Fruit fly (Drosophila melanogaster) whole organism, adult: ENCODE data around the gene CG32100.

Experiments used
- CG5204 ChIP-seq: fragments of 200-800 bp; sonication (Bioruptor generic); optimal IDR thresholded peaks from 2 replicates; lab custom pipeline; 2016; ENCODE audit warnings: missing biosample characterization, missing genetic modification characterization
- CG7101 ChIP-seq: fragments of 200-800 bp; sonication (Bioruptor generic); optimal IDR thresholded peaks from 2 replicates; lab custom pipeline; 2018; ENCODE audit warnings: missing biosample characterization, mild to moderate bottlenecking, missing genetic modification characterization, moderate library complexity
- Hr96 ChIP-seq: fragments of 200-800 bp; sonication (Bioruptor generic); optimal IDR thresholded peaks from 2 replicates; lab custom pipeline; 2016; ENCODE audit warnings: missing biosample characterization, missing genetic modification characterization
- bab1 ChIP-seq: fragments of 200-800 bp; sonication (Bioruptor generic); optimal IDR thresholded peaks from 3 replicates; lab custom pipeline; 2019; ENCODE audit warnings: missing biosample characterization, mild to moderate bottlenecking, missing genetic modification characterization, moderate library complexity
- cic ChIP-seq: fragments of 200-800 bp; sonication (Bioruptor generic); optimal IDR thresholded peaks from 2 replicates; lab custom pipeline; 2017; ENCODE audit warnings: missing biosample characterization, mild to moderate bottlenecking, missing genetic modification characterization, moderate library complexity
- kay ChIP-seq: fragments of 200-800 bp; sonication (Bioruptor generic); peaks from one replicate; lab custom pipeline; 2016; ENCODE audit warnings: missing biosample characterization, missing genetic modification characterization, borderline replicate concordance
- tj ChIP-seq: fragments of 200-800 bp; sonication (Bioruptor generic); optimal IDR thresholded peaks from 3 replicates; lab custom pipeline; 2017; ENCODE audit warnings: missing biosample characterization, mild to moderate bottlenecking, missing genetic modification characterization, moderate library complexity

CG32100 gene

dm6 chr3L:12313280-12313679, 46.0 kb downstream of the CG32100 start:
- TF ChIP-seq Hr96 (GFP tag; lab: Kevin White, UChicago) (no peak), CG7101 (tag; lab: Kevin White, UChicago) (no peak), bab1 (GFP tag; lab: Kevin White, UChicago) (no peak), kay (GFP tag; lab: Kevin White, UChicago) (no peak), cic (GFP tag; lab: Kevin White, UChicago) (no peak), tj (GFP tag; lab: Kevin White, UChicago) (no peak), CG5204 (GFP tag; lab: Kevin White, UChicago) (no peak)
